Fruit fly (Drosophila melanogaster) whole organism, embryonic: ENCODE results near the gene Pde9.
A peak's percentile ranks its signal among the peaks of the same experiment; 100 is the strongest.

Experiments
- B-H2 ChIP-seq: fragments of 200-800 bp; sonication (Bioruptor generic); optimal IDR thresholded peaks from 2 replicates; lab custom pipeline; 2018; ENCODE audit warnings: missing biosample characterization, mild to moderate bottlenecking, missing genetic modification characterization
- Blimp-1 ChIP-seq: fragments of 200-800 bp; sonication (Bioruptor generic); optimal IDR thresholded peaks from 3 replicates; lab custom pipeline; 2018; ENCODE audit warnings: missing biosample characterization, missing genetic modification characterization, mild to moderate bottlenecking, moderate library complexity, missing genetic modification reagents
- BtbVII ChIP-seq: fragments of 200-800 bp; sonication (Bioruptor generic); optimal IDR thresholded peaks from 3 replicates; lab custom pipeline; 2017; ENCODE audit warnings: missing biosample characterization, mild to moderate bottlenecking, missing genetic modification characterization
- CG10267 ChIP-seq: fragments of 200-800 bp; sonication (Bioruptor generic); optimal IDR thresholded peaks from 2 replicates; lab custom pipeline; 2018; ENCODE audit warnings: missing biosample characterization, mild to moderate bottlenecking, missing genetic modification characterization, moderate library complexity
- CG10274 ChIP-seq: fragments of 200-800 bp; sonication (Bioruptor generic); optimal IDR thresholded peaks from 3 replicates; lab custom pipeline; 2017; ENCODE audit warnings: missing biosample characterization, mild to moderate bottlenecking, missing genetic modification characterization
- CG10321 ChIP-seq: fragments of 200-800 bp; sonication (Bioruptor generic); IDR thresholded peaks from 2 replicates; pipeline ENCODE4 v1.3.6; 2022; ENCODE audit warnings: missing biosample characterization, missing genetic modification characterization
- CG11560 ChIP-seq: fragments of 200-800 bp; sonication (Bioruptor generic); IDR thresholded peaks from 3 replicates; pipeline ENCODE4 v1.3.6; 2022; ENCODE audit warnings: missing biosample characterization, missing genetic modification characterization
- CG1233 ChIP-seq: fragments of 200-800 bp; sonication (Bioruptor generic); optimal IDR thresholded peaks from 4 replicates; lab custom pipeline; 2018; ENCODE audit warnings: missing biosample characterization, mild to moderate bottlenecking, missing genetic modification characterization
- CG12942 ChIP-seq: fragments of 200-800 bp; sonication (Bioruptor generic); optimal IDR thresholded peaks from 3 replicates; lab custom pipeline; 2016; ENCODE audit warnings: missing biosample characterization, missing genetic modification characterization
- CG13296 ChIP-seq: fragments of 200-800 bp; sonication (Bioruptor generic); optimal IDR thresholded peaks from 3 replicates; lab custom pipeline; 2018; ENCODE audit warnings: missing biosample characterization, mild to moderate bottlenecking, missing genetic modification characterization
- CG13775 ChIP-seq: fragments of 200-800 bp; sonication (Bioruptor generic); optimal IDR thresholded peaks from 3 replicates; lab custom pipeline; 2017; ENCODE audit warnings: missing biosample characterization, mild to moderate bottlenecking, missing genetic modification characterization
- CG17359 ChIP-seq: fragments of 200-800 bp; sonication (Bioruptor generic); optimal IDR thresholded peaks from 3 replicates; lab custom pipeline; 2018; ENCODE audit warnings: missing biosample characterization, mild to moderate bottlenecking, missing genetic modification characterization, moderate library complexity
- CG17568 ChIP-seq: fragments of 200-800 bp; sonication (Bioruptor generic); optimal IDR thresholded peaks from 2 replicates; lab custom pipeline; 2018; ENCODE audit warnings: missing biosample characterization, mild to moderate bottlenecking, missing genetic modification characterization, moderate library complexity
- CG17829 ChIP-seq: fragments of 200-800 bp; optimal IDR thresholded peaks from 2 replicates; lab custom pipeline; 2019; ENCODE audit warnings: missing biosample characterization, mild to moderate bottlenecking, missing genetic modification characterization, moderate library complexity
- CG1792 ChIP-seq: fragments of 200-800 bp; sonication (Bioruptor generic); optimal IDR thresholded peaks from 2 replicates; lab custom pipeline; 2016; ENCODE audit warnings: missing biosample characterization, missing genetic modification characterization
- CG3407 ChIP-seq: fragments of 200-800 bp; sonication (Bioruptor generic); optimal IDR thresholded peaks from 2 replicates; lab custom pipeline; 2018; ENCODE audit warnings: missing biosample characterization, mild to moderate bottlenecking, missing genetic modification characterization
- CG42726 ChIP-seq: fragments of 200-800 bp; sonication (Bioruptor generic); IDR thresholded peaks from 2 replicates; pipeline ENCODE4 v1.3.6; 2022; ENCODE audit warnings: missing biosample characterization, missing genetic modification characterization; ENCODE audit not compliant: partially characterized antibody
- CG43689 ChIP-seq: fragments of 200-800 bp; sonication (Bioruptor generic); IDR thresholded peaks from 2 replicates; pipeline ENCODE4 v1.3.6; 2022; ENCODE audit warnings: missing biosample characterization, missing genetic modification characterization
- CG5245 ChIP-seq: fragments of 200-800 bp; sonication (Bioruptor generic); optimal IDR thresholded peaks from 3 replicates; lab custom pipeline; 2016; ENCODE audit warnings: missing biosample characterization, missing genetic modification characterization
- CG6175 ChIP-seq: fragments of 200-800 bp; sonication (Bioruptor generic); IDR thresholded peaks from 3 replicates; pipeline ENCODE4 v1.3.6; 2022; ENCODE audit warnings: missing biosample characterization, missing genetic modification characterization
- CG6791 ChIP-seq: fragments of 200-800 bp; sonication (Bioruptor generic); IDR thresholded peaks from 3 replicates; pipeline ENCODE4 v1.3.6; 2022; ENCODE audit warnings: missing biosample characterization, missing genetic modification characterization; ENCODE audit not compliant: partially characterized antibody
- CG9876 ChIP-seq: fragments of 200-800 bp; sonication (Bioruptor generic); optimal IDR thresholded peaks from 2 replicates; lab custom pipeline; 2016; ENCODE audit warnings: missing biosample characterization, missing genetic modification characterization
- CTCF ChIP-seq: fragments of 200-800 bp; sonication (Bioruptor generic); optimal IDR thresholded peaks from 2 replicates; lab custom pipeline; 2017; ENCODE audit warnings: missing biosample characterization, mild to moderate bottlenecking, missing genetic modification characterization, moderate library complexity
- Chrac-16 ChIP-seq: fragments of 200-800 bp; sonication (Bioruptor generic); optimal IDR thresholded peaks from 3 replicates; lab custom pipeline; 2016; ENCODE audit warnings: missing biosample characterization, missing genetic modification characterization
- Dad ChIP-seq: fragments of 200-800 bp; sonication (Bioruptor generic); optimal IDR thresholded peaks from 3 replicates; lab custom pipeline; 2016; ENCODE audit warnings: missing biosample characterization, missing genetic modification characterization
- Dbx ChIP-seq: fragments of 200-800 bp; sonication (Bioruptor generic); IDR thresholded peaks from 3 replicates; pipeline ENCODE4 v1.3.6; 2022; ENCODE audit warnings: missing biosample characterization, missing genetic modification characterization
- E2f2 ChIP-seq: fragments of 200-800 bp; sonication (Bioruptor generic); IDR thresholded peaks from 2 replicates; pipeline ENCODE4 v1.3.6; 2022; ENCODE audit warnings: missing biosample characterization, missing genetic modification characterization
- HLH3B ChIP-seq: fragments of 200-800 bp; sonication (Bioruptor generic); IDR thresholded peaks from 2 replicates; pipeline ENCODE4 v1.3.6; 2022; ENCODE audit warnings: missing biosample characterization, missing genetic modification characterization
- HLHmδ ChIP-seq: fragments of 200-800 bp; sonication (Bioruptor generic); optimal IDR thresholded peaks from 2 replicates; lab custom pipeline; 2018; ENCODE audit warnings: missing biosample characterization, mild to moderate bottlenecking, missing genetic modification characterization, moderate library complexity
- HmgD ChIP-seq: fragments of 200-800 bp; sonication (Bioruptor generic); optimal IDR thresholded peaks from 3 replicates; lab custom pipeline; 2016; ENCODE audit warnings: missing biosample characterization, missing genetic modification characterization
- Lpt ChIP-seq: fragments of >200 bp; optimal IDR thresholded peaks from 2 replicates; lab custom pipeline; 2018; ENCODE audit warnings: missing biosample characterization, missing genetic modification characterization
- NFAT ChIP-seq: fragments of 200-800 bp; sonication (Bioruptor generic); IDR thresholded peaks from 2 replicates; pipeline ENCODE4 v1.3.6; 2022; ENCODE audit warnings: missing biosample characterization, missing genetic modification characterization
- Pdp1 ChIP-seq, 2 experiments: fragments of 200-800 bp; sonication (Bioruptor generic); optimal IDR thresholded peaks; 3 replicates each; lab custom pipeline; 2016; ENCODE audit warnings: missing biosample characterization in 2 of 2, missing genetic modification characterization in 2 of 2, mild to moderate bottlenecking in 1 of 2, moderate library complexity in 1 of 2
- Six4 ChIP-seq: fragments of 200-800 bp; sonication (Bioruptor generic); optimal IDR thresholded peaks from 2 replicates; lab custom pipeline; 2016; ENCODE audit warnings: missing biosample characterization, missing genetic modification characterization
- Ssrp ChIP-seq: fragments of 200-800 bp; sonication (Bioruptor generic); optimal IDR thresholded peaks from 2 replicates; lab custom pipeline; 2018; ENCODE audit warnings: missing biosample characterization, mild to moderate bottlenecking, missing genetic modification characterization, moderate library complexity
- Trl ChIP-seq, 3 experiments: fragments of >200 bp in 2 of 3; fragments of 200-800 bp in 1 of 3; sonication (Bioruptor generic) in 1 of 3; optimal IDR thresholded peaks; 2 replicates in 1 of 3; 3 replicates in 2 of 3; lab custom pipeline; 2016 to 2017; ENCODE audit warnings: missing biosample characterization in 1 of 3, missing genetic modification characterization in 1 of 3
- Xrp1 ChIP-seq: fragments of 200-800 bp; sonication (Bioruptor generic); IDR thresholded peaks from 2 replicates; pipeline ENCODE4 v1.3.6; 2022; ENCODE audit warnings: missing biosample characterization, missing genetic modification characterization
- ac ChIP-seq: fragments of 200-800 bp; sonication (Bioruptor generic); optimal IDR thresholded peaks from 3 replicates; lab custom pipeline; 2017; ENCODE audit warnings: missing biosample characterization, mild to moderate bottlenecking, missing genetic modification characterization
- ap ChIP-seq: fragments of 200-800 bp; sonication (Bioruptor generic); IDR thresholded peaks from 2 replicates; pipeline ENCODE4 v1.3.6; 2022; ENCODE audit warnings: missing biosample characterization, missing genetic modification characterization
- az2 ChIP-seq: fragments of 200-800 bp; sonication (Bioruptor generic); optimal IDR thresholded peaks from 3 replicates; lab custom pipeline; 2016; ENCODE audit warnings: missing biosample characterization, missing genetic modification characterization
- bab2 ChIP-seq: fragments of 200-800 bp; sonication (Bioruptor generic); optimal IDR thresholded peaks from 2 replicates; lab custom pipeline; 2016; ENCODE audit warnings: missing biosample characterization, missing genetic modification characterization
- bcd ChIP-seq: fragments of 200-800 bp; sonication (Bioruptor generic); optimal IDR thresholded peaks from 2 replicates; lab custom pipeline; 2017; ENCODE audit warnings: missing biosample characterization, mild to moderate bottlenecking, missing genetic modification characterization
- ci ChIP-seq: fragments of 200-800 bp; sonication (Bioruptor generic); IDR thresholded peaks from 3 replicates; pipeline ENCODE4 v1.3.6; 2022; ENCODE audit warnings: missing biosample characterization, missing genetic modification characterization
- dati ChIP-seq: fragments of 200-800 bp; sonication (Bioruptor generic); IDR thresholded peaks from 2 replicates; pipeline ENCODE4 v1.3.6; 2022; ENCODE audit warnings: missing biosample characterization, missing genetic modification characterization
- grau ChIP-seq: fragments of 200-800 bp; optimal IDR thresholded peaks from 3 replicates; lab custom pipeline; 2019; ENCODE audit warnings: missing biosample characterization, mild to moderate bottlenecking, missing genetic modification characterization, moderate library complexity
- nerfin-1 ChIP-seq: fragments of 200-800 bp; sonication (Bioruptor generic); optimal IDR thresholded peaks from 3 replicates; lab custom pipeline; 2019; ENCODE audit warnings: missing biosample characterization, mild to moderate bottlenecking, missing genetic modification characterization, moderate library complexity
- pros ChIP-seq: fragments of 200-800 bp; sonication (Bioruptor generic); optimal IDR thresholded peaks from 3 replicates; lab custom pipeline; 2019; ENCODE audit warnings: missing biosample characterization, mild to moderate bottlenecking, missing genetic modification characterization, moderate library complexity
- sens ChIP-seq: fragments of 200-800 bp; sonication (Bioruptor generic); peaks from one replicate; lab custom pipeline; 2016; ENCODE audit warnings: missing biosample characterization, missing genetic modification characterization
- tin ChIP-seq: fragments of 200-800 bp; sonication (Bioruptor generic); optimal IDR thresholded peaks from 3 replicates; lab custom pipeline; 2016; ENCODE audit warnings: missing biosample characterization, missing genetic modification characterization
- zf30C ChIP-seq: fragments of 200-800 bp; sonication (Bioruptor generic); optimal IDR thresholded peaks from 3 replicates; lab custom pipeline; 2018; ENCODE audit warnings: missing biosample characterization, mild to moderate bottlenecking, missing genetic modification characterization

The Pde9 gene

dm6 chrX:12750928-12751631 is 146.0 kb downstream of the Pde9 start (continued):
- TF ChIP-seq HmgD = peak; percentile 99
- peak; percentile 50 for TF ChIP-seq zf30C
- peak; percentile 99 for TF ChIP-seq CG6175 (GFP tag; lab: Robert Waterston, UW)
- peak; percentile 100 for TF ChIP-seq bcd (GFP tag; lab: Kevin White, UChicago)
- TF ChIP-seq dati (GFP tag; lab: Robert Waterston, UW) = peak; percentile 98
- no peak for TF ChIP-seq pros (GFP tag; lab: Kevin White, UChicago)
- peak; percentile 100 for TF ChIP-seq CG13775 (GFP tag; lab: Kevin White, UChicago)
- peak; percentile 99 for TF ChIP-seq Chrac-16 (GFP tag; lab: Kevin White, UChicago)
- TF ChIP-seq CG17829 (tag; lab: Kevin White, UChicago) = peak; percentile 99
- peak; percentile 99 for TF ChIP-seq NFAT (GFP tag; lab: Robert Waterston, UW)
- TF ChIP-seq CG10321 (GFP tag; lab: Robert Waterston, UW) = peak; percentile 89
- TF ChIP-seq CG1792 (GFP tag; lab: Kevin White, UChicago) = peak; percentile 100
- TF ChIP-seq CG12942 (GFP tag; lab: Kevin White, UChicago) = peak; percentile 99
- peak; percentile 99 for TF ChIP-seq CG5245 (GFP tag; lab: Kevin White, UChicago)
- TF ChIP-seq CG10267 (tag; lab: Kevin White, UChicago) = peak; percentile 99
- TF ChIP-seq Dbx = peak; percentile 100
- TF ChIP-seq CG17359 (tag; lab: Kevin White, UChicago) = peak; percentile 100
- TF ChIP-seq BtbVII = peak; percentile 100
- TF ChIP-seq sens (GFP tag; lab: Kevin White, UChicago) = peak; percentile 100
- TF ChIP-seq ap (GFP tag; lab: Robert Waterston, UW) = peak; percentile 99
- peak; percentile 98 for TF ChIP-seq ci (GFP tag; lab: Robert Waterston, UW)
- peak; percentile 100 for TF ChIP-seq B-H2 (GFP tag; lab: Kevin White, UChicago)
- TF ChIP-seq HLHmδ (GFP tag; lab: Kevin White, UChicago) = no peak
- peak; percentile 96 for TF ChIP-seq CG11560
- TF ChIP-seq Trl (optimal IDR thresholded peaks at IDR 0.05; lab: Kevin White, UChicago) = no peak
- peak; percentile 100 for TF ChIP-seq Trl (GFP tag; optimal IDR thresholded peaks at IDR 0.05; lab: Kevin White, UChicago)
- TF ChIP-seq tin (GFP tag; lab: Kevin White, UChicago) = peak; percentile 99
- TF ChIP-seq Blimp-1 (GFP tag; lab: Kevin White, UChicago) = peak; percentile 99
- TF ChIP-seq HLH3B (GFP tag; lab: Robert Waterston, UW) = peak; percentile 99
- TF ChIP-seq CG17568 = peak; percentile 99
- TF ChIP-seq ac (GFP tag; lab: Kevin White, UChicago) = peak; percentile 96
- peak; percentile 100 for TF ChIP-seq grau (tag; lab: Kevin White, UChicago)
- TF ChIP-seq CG6791 (GFP tag; lab: Robert Waterston, UW) = 0 out of 3 replicates have a peak, but pooled peaks have one; percentile 50
- TF ChIP-seq CG43689 (GFP tag; lab: Robert Waterston, UW) = peak; percentile 100
- peak; percentile 99 for TF ChIP-seq nerfin-1 (tag; lab: Kevin White, UChicago)
- peak; percentile 78 for TF ChIP-seq CTCF
- peak; percentile 99 to 100 for TF ChIP-seq Pdp1 (GFP tag; optimal IDR thresholded peaks at IDR 0.05; lab: Kevin White, UChicago)
- peak; percentile 99 for TF ChIP-seq bab2 (GFP tag; lab: Kevin White, UChicago)
- peak; percentile 100 for TF ChIP-seq az2 (GFP tag; lab: Kevin White, UChicago)
- TF ChIP-seq Dad (GFP tag; lab: Kevin White, UChicago) = peak; percentile 99
- no peak for TF ChIP-seq CG42726 (GFP tag; lab: Robert Waterston, UW)
- TF ChIP-seq CG9876 (GFP tag; lab: Kevin White, UChicago) = peak; percentile 100
- TF ChIP-seq Six4 = peak; percentile 100
- TF ChIP-seq Ssrp = peak; percentile 100
- peak; percentile 98 for TF ChIP-seq Xrp1 (GFP tag; lab: Robert Waterston, UW)
- no peak for TF ChIP-seq Lpt (GFP tag; lab: Kevin White, UChicago)
- peak; percentile 97 for TF ChIP-seq CG10274 (GFP tag; lab: Kevin White, UChicago)
- TF ChIP-seq CG13296 = peak; percentile 100
- peak; percentile 100 for TF ChIP-seq CG1233 (GFP tag; lab: Kevin White, UChicago)
- peak; percentile 96 for TF ChIP-seq CG3407 (GFP tag; lab: Kevin White, UChicago)
- TF ChIP-seq E2f2 (GFP tag; lab: Robert Waterston, UW) = peak; percentile 95
